Worm (Caenorhabditis elegans) whole organism, early embryonic: ENCODE measurements around the gene Y38H6C.18.
"Not testable (repeated sequence)": the region's sequence is repeated elsewhere in the genome, so short reads cannot be mapped to it uniquely, and the experiment has no call there.

Experiments
- B0310.2 ChIP-seq: sonication (generic microtip); optimal IDR thresholded peaks from 2 replicates; lab custom pipeline; 2016; ENCODE audit warnings: mild to moderate bottlenecking, missing genetic modification characterization, missing compliant biosample characterization
- F13C5.2 ChIP-seq: sonication (generic microtip); optimal IDR thresholded peaks from 2 replicates; lab custom pipeline; 2017; ENCODE audit warnings: mild to moderate bottlenecking, missing genetic modification characterization, inconsistent platforms, missing compliant biosample characterization
- aly-1 ChIP-seq: sonication (generic microtip); optimal IDR thresholded peaks from 2 replicates; lab custom pipeline; 2016; ENCODE audit warnings: missing genetic modification characterization, missing compliant biosample characterization
- ama-1 ChIP-seq: fragments of 150-350 bp; optimal IDR thresholded peaks from 2 replicates; lab custom pipeline; 2014
- ceh-13 ChIP-seq: fragments of 200-800 bp; sonication (Bioruptor generic); optimal IDR thresholded peaks from 2 replicates; lab custom pipeline; 2018; ENCODE audit warnings: mild to moderate bottlenecking, missing genetic modification characterization, missing compliant biosample characterization
- ceh-36 ChIP-seq: sonication (generic microtip); optimal IDR thresholded peaks from 2 replicates; lab custom pipeline; 2016; ENCODE audit warnings: missing genetic modification characterization, inconsistent platforms, missing compliant biosample characterization
- ets-7 ChIP-seq: sonication (generic microtip); optimal IDR thresholded peaks from 2 replicates; lab custom pipeline; 2016; ENCODE audit warnings: missing genotype, missing genetic modification characterization, missing compliant biosample characterization
- flt-1 ChIP-seq: fragments of 200-800 bp; sonication (Bioruptor generic); IDR thresholded peaks from 2 replicates; pipeline ENCODE4 v1.3.6; 2022; ENCODE audit warnings: missing genetic modification characterization, missing compliant biosample characterization
- hmbx-1 ChIP-seq: sonication (generic microtip); optimal IDR thresholded peaks from 2 replicates; lab custom pipeline; 2016; ENCODE audit warnings: mild to moderate bottlenecking, missing genetic modification characterization, missing compliant biosample characterization
- hmg-4 ChIP-seq: fragments of 200-800 bp; sonication (Bioruptor generic); optimal IDR thresholded peaks from 2 replicates; lab custom pipeline; 2018; ENCODE audit warnings: mild to moderate bottlenecking, missing genetic modification characterization, missing compliant biosample characterization
- hnd-1 ChIP-seq: sonication (generic microtip); optimal IDR thresholded peaks from 2 replicates; lab custom pipeline; 2016; ENCODE audit warnings: missing genetic modification characterization, missing compliant biosample characterization
- pes-1 ChIP-seq: fragments of 200-800 bp; sonication (Bioruptor generic); IDR thresholded peaks from 2 replicates; pipeline ENCODE4 v1.3.6; 2022; ENCODE audit warnings: missing genetic modification reagents, missing genetic modification characterization, missing compliant biosample characterization
- scrt-1 ChIP-seq: fragments of 200-800 bp; sonication (Bioruptor generic); IDR thresholded peaks from 2 replicates; pipeline ENCODE4 v1.3.6; 2022; ENCODE audit warnings: missing genetic modification characterization, missing compliant biosample characterization
- sea-1 ChIP-seq: fragments of 200-800 bp; sonication (Bioruptor generic); conservative IDR thresholded peaks from 2 replicates; pipeline ENCODE4 v1.3.6; 2022; ENCODE audit warnings: missing genetic modification characterization, missing compliant biosample characterization
- tbx-11 ChIP-seq: fragments of 200-800 bp; sonication (Bioruptor generic); IDR thresholded peaks from 2 replicates; pipeline ENCODE4 v1.3.6; 2022; ENCODE audit warnings: missing genetic modification characterization, missing compliant biosample characterization
- tbx-37 ChIP-seq: fragments of 200-800 bp; sonication (Bioruptor generic); conservative IDR thresholded peaks from 2 replicates; pipeline ENCODE4 v1.3.6; 2022; ENCODE audit warnings: missing genetic modification reagents, missing genetic modification characterization, missing compliant biosample characterization
- tra-4 ChIP-seq: sonication (generic microtip); optimal IDR thresholded peaks from 2 replicates; lab custom pipeline; 2017; ENCODE audit warnings: missing genetic modification characterization, missing compliant biosample characterization

Gene Y38H6C.18

DNA sequence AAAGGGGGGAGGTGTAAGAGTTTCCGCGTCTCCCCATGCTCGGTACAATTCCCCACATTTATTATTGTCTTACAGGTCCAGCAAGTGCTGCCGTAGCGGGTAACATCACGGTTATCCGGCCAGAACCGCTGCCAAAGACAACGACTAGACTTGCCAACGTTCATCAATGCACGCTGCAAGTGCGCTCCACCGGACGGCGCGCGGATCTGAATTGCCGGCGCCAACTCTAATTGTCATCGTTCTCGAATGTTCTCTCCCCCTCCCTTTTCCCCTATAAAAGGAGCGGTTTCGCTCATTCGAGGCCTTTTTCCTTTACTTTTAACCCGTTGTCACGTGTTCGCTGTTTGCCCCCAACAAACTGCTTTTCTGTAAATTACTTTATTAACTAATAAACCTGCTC lies 33.3 kb downstream of the Y38H6C.18 start, which contains the start of gene Y38H6C.8:
Gene Y38H6C.8, plus strand, starts transcription at position 301 of the 400 bp plus-strand sequence.
- TF ChIP-seq hnd-1 (tag; lab: Kevin White, UChicago); ama-1 (lab: Kevin White, UChicago); pes-1 (GFP tag; lab: Robert Waterston, UW): not testable (repeated sequence)

DNA sequence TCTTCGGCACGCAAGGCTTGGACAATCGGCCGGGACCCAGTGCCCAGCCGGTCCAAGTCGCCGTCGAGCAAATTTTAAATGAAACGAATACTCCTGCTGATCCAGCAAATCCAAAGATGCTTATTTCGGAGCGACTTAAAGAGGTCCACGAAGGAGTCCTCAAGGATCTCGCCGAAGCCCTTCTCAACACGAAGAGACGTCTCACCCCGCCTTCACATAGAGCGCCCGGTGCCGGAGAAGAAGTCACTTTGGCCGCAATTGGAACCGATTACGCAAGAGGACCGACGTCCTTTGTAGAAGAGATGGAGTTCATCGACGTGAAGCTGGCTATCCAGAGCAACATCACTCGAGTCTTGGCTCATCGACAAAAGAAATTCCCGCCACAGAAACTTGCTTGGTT lies 37.5 kb downstream of the Y38H6C.18 start:
- no peak for TF ChIP-seq scrt-1 (GFP tag; lab: Robert Waterston, UW)
- TF ChIP-seq hmbx-1 (tag; lab: Kevin White, UChicago): no peak
- no peak for TF ChIP-seq sea-1 (GFP tag; lab: Robert Waterston, UW)
- no peak for TF ChIP-seq B0310.2 (tag; lab: Kevin White, UChicago)
- no peak for TF ChIP-seq ceh-13 (GFP tag; lab: Kevin White, UChicago)
- no peak for TF ChIP-seq F13C5.2 (tag; lab: Kevin White, UChicago)
- no peak for TF ChIP-seq flt-1 (GFP tag; lab: Robert Waterston, UW)
- no peak for TF ChIP-seq aly-1 (tag; lab: Kevin White, UChicago)
- TF ChIP-seq pes-1 (GFP tag; lab: Robert Waterston, UW): no peak
- TF ChIP-seq hnd-1 (tag; lab: Kevin White, UChicago): no peak
- TF ChIP-seq hmg-4 (GFP tag; lab: Kevin White, UChicago): no peak
- TF ChIP-seq ceh-36: no peak
- no peak for TF ChIP-seq ets-7
- TF ChIP-seq tra-4 (tag; lab: Kevin White, UChicago): no peak
- TF ChIP-seq tbx-37 (GFP tag; lab: Robert Waterston, UW): no peak
- TF ChIP-seq ama-1 (lab: Kevin White, UChicago): no peak
- no peak for TF ChIP-seq tbx-11 (GFP tag; lab: Robert Waterston, UW)

DNA sequence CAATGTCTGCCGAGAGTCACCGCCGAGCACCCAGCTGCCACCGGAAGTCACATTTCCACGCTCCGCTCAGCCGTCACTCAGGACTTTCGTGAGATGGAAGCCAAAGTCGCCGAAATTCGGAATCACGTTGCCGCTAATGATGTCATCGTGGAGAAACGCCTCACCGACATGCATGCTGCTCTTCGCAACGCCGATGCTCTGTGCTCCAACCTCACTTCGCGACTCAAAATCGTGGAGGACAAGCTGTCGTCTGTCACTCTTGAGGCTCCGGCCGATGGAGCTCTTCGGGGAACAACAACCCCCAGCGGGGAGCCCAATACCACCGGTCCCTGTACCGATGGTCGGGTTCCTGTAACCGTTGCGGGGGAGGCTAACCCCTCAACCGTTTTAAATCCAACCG lies 40.4 kb downstream of the Y38H6C.18 start:
- TF ChIP-seq ceh-13 (GFP tag; lab: Kevin White, UChicago) (no peak), scrt-1 (GFP tag; lab: Robert Waterston, UW) (no peak), aly-1 (tag; lab: Kevin White, UChicago) (no peak), F13C5.2 (tag; lab: Kevin White, UChicago) (no peak), pes-1 (GFP tag; lab: Robert Waterston, UW) (no peak), hmbx-1 (tag; lab: Kevin White, UChicago) (no peak), B0310.2 (tag; lab: Kevin White, UChicago) (no peak), ceh-36 (no peak), flt-1 (GFP tag; lab: Robert Waterston, UW) (no peak), tbx-37 (GFP tag; lab: Robert Waterston, UW) (no peak), ama-1 (lab: Kevin White, UChicago) (no peak)

DNA sequence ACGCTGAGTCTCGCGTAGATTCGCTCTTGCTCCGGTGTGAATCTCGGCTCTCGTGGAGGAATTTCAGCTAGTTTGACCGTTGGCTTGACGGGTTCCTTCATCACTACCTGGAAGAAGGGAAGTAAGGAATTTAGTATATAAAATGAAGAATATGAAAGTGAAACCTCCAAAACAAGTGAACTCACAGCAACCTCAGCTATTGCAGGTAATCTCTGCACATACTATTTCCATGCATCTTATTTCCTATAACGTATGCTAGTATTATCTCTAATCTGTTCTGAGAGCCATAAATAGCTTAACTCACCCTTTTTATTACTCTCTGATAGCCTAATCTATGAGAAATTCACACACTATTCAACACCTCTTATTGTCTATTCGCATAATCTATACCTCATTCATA lies 42.0 kb downstream of the Y38H6C.18 start, which contains the start of gene Y38H6C.4:
Gene Y38H6C.4, minus strand, starts transcription at position 101 of the 400 bp plus-strand sequence.
- TF ChIP-seq pes-1 (GFP tag; lab: Robert Waterston, UW) (no peak), ama-1 (lab: Kevin White, UChicago) (no peak), tbx-37 (GFP tag; lab: Robert Waterston, UW) (no peak), hnd-1 (tag; lab: Kevin White, UChicago) (no peak), ceh-13 (GFP tag; lab: Kevin White, UChicago) (no peak), flt-1 (GFP tag; lab: Robert Waterston, UW) (no peak), hmbx-1 (tag; lab: Kevin White, UChicago) (no peak)

DNA sequence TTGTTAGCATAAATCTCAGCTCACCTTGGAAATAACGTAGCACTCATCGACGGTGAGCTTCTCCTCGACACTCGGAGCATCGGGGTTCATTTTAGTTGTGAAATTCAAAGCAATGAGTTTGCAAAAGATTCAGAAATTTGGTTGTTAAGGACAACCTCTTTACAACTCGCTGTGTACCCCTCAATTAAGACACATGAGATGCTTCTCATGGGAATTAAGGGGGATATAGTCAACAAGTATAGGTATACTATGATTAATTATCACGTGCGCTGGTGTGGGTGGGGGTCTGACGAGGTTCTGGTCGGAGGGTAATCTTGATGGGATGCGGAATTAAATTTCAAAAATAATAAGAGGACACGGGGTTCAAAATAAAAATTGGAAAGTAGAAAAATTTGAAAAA lies 46.5 kb downstream of the Y38H6C.18 start, which contains the start of gene dct-14:
Gene dct-14, minus strand, starts transcription at position 101 of the 400 bp plus-strand sequence.
- no peak for TF ChIP-seq sea-1 (GFP tag; lab: Robert Waterston, UW)
- no peak for TF ChIP-seq ceh-13 (GFP tag; lab: Kevin White, UChicago)
- TF ChIP-seq tbx-37 (GFP tag; lab: Robert Waterston, UW): no peak
- TF ChIP-seq flt-1 (GFP tag; lab: Robert Waterston, UW): no peak
- no peak for TF ChIP-seq hmbx-1 (tag; lab: Kevin White, UChicago)
- TF ChIP-seq B0310.2 (tag; lab: Kevin White, UChicago): no peak
- no peak for TF ChIP-seq F13C5.2 (tag; lab: Kevin White, UChicago)
- TF ChIP-seq ceh-36: no peak
- TF ChIP-seq aly-1 (tag; lab: Kevin White, UChicago): no peak
- no peak for TF ChIP-seq ama-1 (lab: Kevin White, UChicago)
- no peak for TF ChIP-seq pes-1 (GFP tag; lab: Robert Waterston, UW)
- TF ChIP-seq ets-7: no peak
- no peak for TF ChIP-seq hmg-4 (GFP tag; lab: Kevin White, UChicago)
- TF ChIP-seq tra-4 (tag; lab: Kevin White, UChicago): no peak
- TF ChIP-seq hnd-1 (tag; lab: Kevin White, UChicago): no peak
- TF ChIP-seq tbx-11 (GFP tag; lab: Robert Waterston, UW): no peak

DNA sequence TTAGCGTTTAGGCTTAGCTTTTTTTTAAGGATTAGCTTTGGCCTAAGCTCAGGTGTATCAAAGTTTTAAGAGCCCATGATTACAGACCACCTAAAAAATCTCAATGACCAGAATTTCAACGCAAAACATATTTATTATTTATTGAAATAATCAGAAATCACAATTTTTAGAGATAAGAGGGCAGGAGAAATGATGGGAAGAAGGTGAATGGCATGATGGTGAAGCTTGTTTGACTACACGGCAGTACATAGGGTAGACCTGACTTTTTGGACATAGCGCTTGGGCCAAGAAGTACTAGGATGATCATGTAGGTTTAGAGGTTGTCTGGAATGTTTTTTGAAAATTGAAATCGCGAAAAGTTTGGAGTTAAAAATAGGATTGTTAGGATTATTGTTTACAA lies 47.3 kb downstream of the Y38H6C.18 start:
- TF ChIP-seq aly-1 (tag; lab: Kevin White, UChicago) (no peak), hmbx-1 (tag; lab: Kevin White, UChicago) (no peak), B0310.2 (tag; lab: Kevin White, UChicago) (no peak), tra-4 (tag; lab: Kevin White, UChicago) (no peak), ceh-13 (GFP tag; lab: Kevin White, UChicago) (no peak), flt-1 (GFP tag; lab: Robert Waterston, UW) (no peak), scrt-1 (GFP tag; lab: Robert Waterston, UW) (no peak), tbx-11 (GFP tag; lab: Robert Waterston, UW) (no peak), sea-1 (GFP tag; lab: Robert Waterston, UW) (no peak), F13C5.2 (tag; lab: Kevin White, UChicago) (no peak), ceh-36 (no peak), ama-1 (lab: Kevin White, UChicago) (no peak), ets-7 (no peak), hmg-4 (GFP tag; lab: Kevin White, UChicago) (no peak), pes-1 (GFP tag; lab: Robert Waterston, UW) (no peak), tbx-37 (GFP tag; lab: Robert Waterston, UW) (no peak)

DNA sequence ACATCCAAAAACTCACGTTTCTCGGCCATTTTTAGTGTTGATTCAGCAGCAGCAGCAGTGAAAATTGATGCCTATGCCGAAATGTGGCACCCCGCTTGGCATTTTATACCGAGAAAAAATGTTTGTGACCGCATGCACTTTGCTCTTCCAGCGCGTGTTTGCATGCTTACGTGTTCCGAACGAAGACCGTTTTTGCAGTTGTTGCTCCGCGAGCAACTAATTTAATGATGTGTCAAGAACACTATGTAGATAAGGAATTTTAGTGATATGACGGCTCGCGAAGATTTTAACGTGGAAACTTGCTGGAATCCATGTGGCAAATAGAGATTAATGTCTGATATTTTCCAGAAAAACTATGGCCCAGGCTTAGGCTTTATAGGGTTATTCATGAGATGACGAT lies 48.0 kb downstream of the Y38H6C.18 start, which contains the start of gene dct-16:
Gene dct-16, minus strand, starts transcription at position 78 of the 400 bp plus-strand sequence.
- TF ChIP-seq hnd-1 (tag; lab: Kevin White, UChicago): no peak
- TF ChIP-seq hmg-4 (GFP tag; lab: Kevin White, UChicago): no peak
